Worm (Caenorhabditis elegans) whole organism, young adult: ENCODE data around the gene ent-1.

Experiments used
- B0261.1 ChIP-seq: sonication (generic microtip); optimal IDR thresholded peaks from 2 replicates; lab custom pipeline; 2016; ENCODE audit warnings: mild to moderate bottlenecking, missing genetic modification characterization, moderate library complexity, missing compliant biosample characterization
- B0336.3 ChIP-seq: fragments of 200-800 bp; sonication (Bioruptor generic); IDR thresholded peaks from 2 replicates; pipeline ENCODE4 v1.3.6; 2022; ENCODE audit warnings: missing genetic modification characterization, missing compliant biosample characterization
- C17E4.6 ChIP-seq: fragments of 200-800 bp; sonication (Bioruptor generic); IDR thresholded peaks from 2 replicates; pipeline ENCODE4 v1.3.6; 2022; ENCODE audit warnings: missing genetic modification reagents, missing genetic modification characterization, missing compliant biosample characterization
- F23B12.7 ChIP-seq: sonication (generic microtip); optimal IDR thresholded peaks from 2 replicates; lab custom pipeline; 2017; ENCODE audit warnings: missing genetic modification characterization, mild to moderate bottlenecking, missing compliant biosample characterization, antibody characterized with exemption, moderate library complexity; ENCODE audit not compliant: insufficient read depth
- F39B2.1 ChIP-seq: fragments of 200-800 bp; sonication (Bioruptor generic); IDR thresholded peaks from 2 replicates; pipeline ENCODE4 v1.3.6; 2022; ENCODE audit warnings: missing genetic modification reagents, missing genetic modification characterization, missing compliant biosample characterization
- K11D2.4 ChIP-seq: fragments of 200-800 bp; sonication (Bioruptor generic); IDR thresholded peaks from 2 replicates; pipeline ENCODE4 v1.3.6; 2022; ENCODE audit warnings: missing genetic modification reagents, missing genetic modification characterization, missing compliant biosample characterization
- K12H6.12 ChIP-seq: fragments of 200-800 bp; sonication (Bioruptor generic); optimal IDR thresholded peaks from 2 replicates; lab custom pipeline; 2018; ENCODE audit warnings: mild to moderate bottlenecking, missing genetic modification characterization, missing compliant biosample characterization
- T07F8.4 ChIP-seq: sonication (generic microtip); optimal IDR thresholded peaks from 2 replicates; lab custom pipeline; 2016; ENCODE audit warnings: mild to moderate bottlenecking, missing genetic modification characterization, moderate library complexity, missing compliant biosample characterization
- Y67H2A.10 ChIP-seq: fragments of 200-800 bp; sonication (Bioruptor generic); conservative IDR thresholded peaks from 2 replicates; pipeline ENCODE4 v1.3.6; 2022; ENCODE audit warnings: missing genetic modification reagents, missing genetic modification characterization, missing compliant biosample characterization
- Y79H2A.3 ChIP-seq: fragments of 200-800 bp; sonication (Bioruptor generic); conservative IDR thresholded peaks from 2 replicates; pipeline ENCODE4 v1.3.6; 2022; ENCODE audit warnings: missing genetic modification reagents, missing genetic modification characterization, missing compliant biosample characterization
- ZK185.1 ChIP-seq: sonication (generic microtip); optimal IDR thresholded peaks from 2 replicates; lab custom pipeline; 2016; ENCODE audit warnings: mild to moderate bottlenecking, missing genetic modification characterization, missing compliant biosample characterization; ENCODE audit not compliant: poor library complexity, severe bottlenecking
- ama-1 ChIP-seq, 3 experiments: fragments of 150-350 bp in 1 of 3; sonication (generic microtip) in 2 of 3; optimal IDR thresholded peaks; 2 replicates each; lab custom pipeline; 2014 to 2018; ENCODE audit warnings: missing biosample characterization in 2 of 3, missing genetic modification characterization in 2 of 3, missing genetic modification reagents in 2 of 3
- aptf-2 ChIP-seq: fragments of 200-800 bp; sonication (Bioruptor generic); conservative IDR thresholded peaks from 2 replicates; pipeline ENCODE4 v1.3.6; 2022; ENCODE audit warnings: missing genetic modification reagents, missing genetic modification characterization, missing compliant biosample characterization
- attf-5 ChIP-seq: fragments of 200-800 bp; sonication (Bioruptor generic); optimal IDR thresholded peaks from 2 replicates; lab custom pipeline; 2018; ENCODE audit warnings: mild to moderate bottlenecking, missing genetic modification characterization, missing compliant biosample characterization
- cebp-1 ChIP-seq, 2 experiments: fragments of 200-800 bp in 1 of 2; sonication (Bioruptor generic) in 1 of 2; sonication (generic microtip) in 1 of 2; IDR thresholded peaks in 1 of 2; optimal IDR thresholded peaks in 1 of 2; 2 replicates each; pipeline versions ENCODE4 v1.3.6 to Lab custom; 2017 to 2022; ENCODE audit warnings: missing compliant biosample characterization in 2 of 2, missing genetic modification characterization in 2 of 2, mild to moderate bottlenecking in 1 of 2, missing genetic modification reagents in 1 of 2, moderate library complexity in 1 of 2
- ceh-100 ChIP-seq: fragments of 200-800 bp; sonication (Bioruptor generic); IDR thresholded peaks from 2 replicates; pipeline ENCODE4 v1.3.6; 2022; ENCODE audit warnings: missing genetic modification reagents, missing genetic modification characterization, missing compliant biosample characterization
- ceh-58 ChIP-seq: fragments of 200-800 bp; sonication (Bioruptor generic); IDR thresholded peaks from 2 replicates; pipeline ENCODE4 v1.3.6; 2022; ENCODE audit warnings: missing genetic modification characterization, missing compliant biosample characterization
- die-1 ChIP-seq: sonication (generic microtip); optimal IDR thresholded peaks from 2 replicates; lab custom pipeline; 2016; ENCODE audit warnings: missing genotype, mild to moderate bottlenecking, missing genetic modification characterization, missing compliant biosample characterization
- ets-4 ChIP-seq: fragments of 200-800 bp; sonication (Bioruptor generic); optimal IDR thresholded peaks from 2 replicates; lab custom pipeline; 2018; ENCODE audit warnings: mild to moderate bottlenecking, missing genetic modification characterization, missing compliant biosample characterization
- him-1 ChIP-seq: sonication (generic microtip); optimal IDR thresholded peaks from 2 replicates; lab custom pipeline; 2016; ENCODE audit warnings: missing genotype, missing genetic modification reagents, missing genetic modification characterization, missing compliant biosample characterization
- hrde-1 ChIP-seq: sonication (generic microtip); optimal IDR thresholded peaks from 2 replicates; lab custom pipeline; 2016; ENCODE audit warnings: missing genetic modification characterization, mild to moderate bottlenecking, missing compliant biosample characterization, moderate library complexity, missing genotype, missing genetic modification reagents, borderline replicate concordance
- hsf-1 ChIP-seq: fragments of 200-800 bp; sonication (Bioruptor generic); IDR thresholded peaks from 2 replicates; pipeline ENCODE4 v1.3.6; 2022; ENCODE audit warnings: missing genetic modification reagents, missing genetic modification characterization, missing compliant biosample characterization
- lin-35 ChIP-seq, 3 experiments: fragments of 150-350 bp in 2 of 3; sonication (generic microtip) in 1 of 3; optimal IDR thresholded peaks; 2 replicates each; lab custom pipeline; 2014 to 2018; ENCODE audit warnings: missing biosample characterization in 3 of 3, missing genetic modification characterization in 3 of 3, missing genetic modification reagents in 3 of 3
- madf-10 ChIP-seq: sonication (generic microtip); optimal IDR thresholded peaks from 2 replicates; lab custom pipeline; 2016; ENCODE audit warnings: mild to moderate bottlenecking, missing genetic modification characterization, missing compliant biosample characterization
- madf-8 ChIP-seq: fragments of 200-800 bp; sonication (Bioruptor generic); conservative IDR thresholded peaks from 2 replicates; pipeline ENCODE4 v1.3.6; 2022; ENCODE audit warnings: missing genetic modification reagents, missing genetic modification characterization, missing compliant biosample characterization
- mcd-1 ChIP-seq: fragments of 200-800 bp; sonication (Bioruptor generic); IDR thresholded peaks from 2 replicates; pipeline ENCODE4 v1.3.6; 2022; ENCODE audit warnings: missing genetic modification reagents, missing genetic modification characterization, missing compliant biosample characterization
- mel-28 ChIP-seq: sonication (generic microtip); optimal IDR thresholded peaks from 2 replicates; lab custom pipeline; 2016; ENCODE audit warnings: borderline replicate concordance, mild to moderate bottlenecking, missing genetic modification characterization, missing compliant biosample characterization
- mes-4 ChIP-seq: sonication (generic microtip); optimal IDR thresholded peaks from 2 replicates; lab custom pipeline; 2016; ENCODE audit warnings: missing genotype, missing genetic modification characterization, missing compliant biosample characterization
- nfya-1 ChIP-seq: sonication (generic microtip); optimal IDR thresholded peaks from 2 replicates; lab custom pipeline; 2017; ENCODE audit warnings: antibody characterized with exemption, missing compliant biosample characterization, missing genetic modification characterization, borderline replicate concordance; ENCODE audit not compliant: insufficient read depth
- nfyb-1 ChIP-seq: fragments of 200-800 bp; sonication (Bioruptor generic); IDR thresholded peaks from 2 replicates; pipeline ENCODE4 v1.3.6; 2022; ENCODE audit warnings: missing genetic modification reagents, missing genetic modification characterization, missing compliant biosample characterization
- nhr-120 ChIP-seq: fragments of 200-800 bp; sonication (Bioruptor generic); IDR thresholded peaks from 2 replicates; pipeline ENCODE4 v1.3.6; 2022; ENCODE audit warnings: missing genetic modification characterization, missing compliant biosample characterization
- nhr-90 ChIP-seq: sonication (generic microtip); optimal IDR thresholded peaks from 2 replicates; lab custom pipeline; 2016; ENCODE audit warnings: missing genotype, mild to moderate bottlenecking, missing genetic modification characterization, missing compliant biosample characterization
- rec-8 ChIP-seq, 2 experiments: sonication (generic microtip); optimal IDR thresholded peaks; 2 replicates each; lab custom pipeline; 2016; ENCODE audit warnings: mild to moderate bottlenecking in 2 of 2, missing genetic modification characterization in 2 of 2, missing genetic modification reagents in 2 of 2, missing genotype in 2 of 2, missing biosample characterization in 1 of 2, missing compliant biosample characterization in 1 of 2, moderate library complexity in 1 of 2
- repo-1 ChIP-seq: sonication (generic microtip); optimal IDR thresholded peaks from 2 replicates; lab custom pipeline; 2017; ENCODE audit warnings: mild to moderate bottlenecking, missing genetic modification characterization, missing compliant biosample characterization
- snpc-1.1 ChIP-seq: sonication (generic microtip); optimal IDR thresholded peaks from 2 replicates; lab custom pipeline; 2017; ENCODE audit warnings: missing genetic modification characterization, mild to moderate bottlenecking, missing compliant biosample characterization, antibody characterized with exemption, moderate library complexity, missing genotype, missing genetic modification reagents; ENCODE audit not compliant: insufficient read depth
- ztf-26 ChIP-seq: sonication (generic microtip); optimal IDR thresholded peaks from 2 replicates; lab custom pipeline; 2017; ENCODE audit warnings: missing genetic modification characterization, missing compliant biosample characterization
- ztf-28 ChIP-seq: fragments of 200-800 bp; sonication (Bioruptor generic); IDR thresholded peaks from 2 replicates; pipeline ENCODE4 v1.3.6; 2022; ENCODE audit warnings: missing genetic modification reagents, missing genetic modification characterization, missing compliant biosample characterization
- ztf-3 ChIP-seq: fragments of 200-800 bp; sonication (Bioruptor generic); optimal IDR thresholded peaks from 2 replicates; lab custom pipeline; 2018; ENCODE audit warnings: mild to moderate bottlenecking, missing genetic modification characterization, missing compliant biosample characterization

ent-1 gene

ce11 chrIV:11643829-11644228 is 11.4 kb downstream of the ent-1 start, which contains the start of gene prx-2:
prx-2 (plus strand) TSS chrIV:11644129.
- TF ChIP-seq ceh-58 (GFP tag; lab: Robert Waterston, UW) (no peak), Y67H2A.10 (GFP tag; lab: Robert Waterston, UW) (no peak), snpc-1.1 (tag; lab: Kevin White, UChicago) (no peak)

ce11 chrIV:11641802-11642201 is 13.5 kb downstream of the ent-1 start, which contains the start of gene ZK809.1:
ZK809.1 (plus strand) TSS chrIV:11642102.
- no peak for TF ChIP-seq K12H6.12 (tag; lab: Kevin White, UChicago)
- TF ChIP-seq nfya-1 (tag; lab: Kevin White, UChicago), result no peak
- no peak for TF ChIP-seq madf-10 (tag; lab: Kevin White, UChicago)
- TF ChIP-seq B0261.1, result no peak
- no peak for TF ChIP-seq B0336.3 (GFP tag; lab: Robert Waterston, UW)
- no peak for TF ChIP-seq attf-5 (GFP tag; lab: Kevin White, UChicago)
- TF ChIP-seq ztf-28 (GFP tag; lab: Robert Waterston, UW), result no peak
- no peak for TF ChIP-seq mes-4 (tag; lab: Kevin White, UChicago)
- TF ChIP-seq nhr-90 (tag; lab: Kevin White, UChicago), result no peak
- TF ChIP-seq ZK185.1, result no peak
- TF ChIP-seq hrde-1 (tag; lab: Kevin White, UChicago), result no peak
- no peak for TF ChIP-seq nhr-120 (GFP tag; lab: Robert Waterston, UW)
- TF ChIP-seq F23B12.7, result no peak
- TF ChIP-seq Y79H2A.3 (GFP tag; lab: Robert Waterston, UW), result no peak
- TF ChIP-seq, all 124 proteins: peak for 0

- TF ChIP-seq repo-1 (tag; lab: Kevin White, UChicago) (no peak), aptf-2 (0 out of 2 replicates have a peak, but pooled peaks have one; percentile 19)
Measured at ce11 chrIV:11640915-11641314, 14.4 kb downstream of the ent-1 start, which contains the start of gene ttr-50. ttr-50 (minus strand) TSS chrIV:11641015.

ce11 chrIV:11638016-11638415 is 17.3 kb downstream of the ent-1 start, which contains the start of gene rbm-17:
rbm-17 (plus strand) TSS chrIV:11638316.
- TF ChIP-seq cebp-1 (GFP tag; IDR thresholded peaks at IDR 0.05; lab: Robert Waterston, UW) (no peak), cebp-1 (tag; optimal IDR thresholded peaks at IDR 0.05; lab: Kevin White, UChicago) (peak; percentile 17), hsf-1 (GFP tag; lab: Robert Waterston, UW) (0 out of 2 replicates have a peak, but pooled peaks have one; percentile 11), him-1 (tag; lab: Kevin White, UChicago) (no peak), ama-1 (optimal IDR thresholded peaks at IDR 0.05; lab: Kevin White, UChicago) (peak; percentile 36), ama-1 (GFP tag; optimal IDR thresholded peaks at IDR 0.05; lab: Kevin White, UChicago) (no peak), T07F8.4 (no peak)
- TF ChIP-seq, all 124 proteins: peak for 3

- TF ChIP-seq ztf-3 (no peak), ceh-100 (peak; percentile 58), cebp-1 (GFP tag; IDR thresholded peaks at IDR 0.05; lab: Robert Waterston, UW) (no peak), cebp-1 (tag; optimal IDR thresholded peaks at IDR 0.05; lab: Kevin White, UChicago) (peak; percentile 46), F39B2.1 (GFP tag; lab: Robert Waterston, UW) (no peak), nfya-1 (tag; lab: Kevin White, UChicago) (no peak), lin-35 (GFP tag; optimal IDR thresholded peaks at IDR 0.05; lab: Kevin White, UChicago) (no peak), mel-28 (tag; lab: Kevin White, UChicago) (no peak), K11D2.4 (no peak), ets-4 (GFP tag; lab: Kevin White, UChicago) (no peak), die-1 (tag; lab: Kevin White, UChicago) (no peak), madf-8 (GFP tag; lab: Robert Waterston, UW) (no peak), C17E4.6 (GFP tag; lab: Robert Waterston, UW) (no peak), rec-8 (tag; optimal IDR thresholded peaks at IDR 0.05; lab: Kevin White, UChicago) (no peak), mcd-1 (GFP tag; lab: Robert Waterston, UW) (peak; percentile 43), nfyb-1 (GFP tag; lab: Robert Waterston, UW) (no peak), aptf-2 (no peak), ztf-26 (tag; lab: Kevin White, UChicago) (no peak)
Measured at ce11 chrIV:11636409-11636723, 18.9 kb downstream of the ent-1 start, which contains the start of gene F58B3.6. F58B3.6 (plus strand) TSS chrIV:11636648.
